Fruit fly (Drosophila melanogaster): ENCODE results near the gene TyrRII.

dm6 chr3R:17784189-17784588 lies 47.8 kb downstream of the TyrRII start:
- TF ChIP-seq Vsx2 (GFP tag; optimal IDR thresholded peaks at IDR 0.05; ENCODE audit: partially characterized antibody) (no peak), Rel (GFP tag; optimal IDR thresholded peaks at IDR 0.05) (no peak), Rel (tag; optimal IDR thresholded peaks at IDR 0.05) (no peak), OdsH (GFP tag; optimal IDR thresholded peaks at IDR 0.05) (no peak), Sp1 (GFP tag; optimal IDR thresholded peaks at IDR 0.05) (no peak), psq (GFP tag; optimal IDR thresholded peaks at IDR 0.05) (no peak), Hr83 (GFP tag; optimal IDR thresholded peaks at IDR 0.05; ENCODE audit: poor library complexity, severe bottlenecking) (no peak), fru (GFP tag; optimal IDR thresholded peaks at IDR 0.05) (no peak), h (GFP tag; optimal IDR thresholded peaks at IDR 0.05) (no peak), usp (GFP tag; optimal IDR thresholded peaks at IDR 0.05) (no peak), CrebA (GFP tag; optimal IDR thresholded peaks at IDR 0.05; ENCODE audit: borderline replicate concordance) (no peak), CG32264 (GFP tag; optimal IDR thresholded peaks at IDR 0.05) (no peak)

Data from whole organism, wandering third instar larva.